Fruit fly (Drosophila melanogaster) whole organism, prepupa: ENCODE measurements around the gene CG13992.

Source experiments
- CG16779 ChIP-seq: fragments of 200-800 bp; sonication (Bioruptor generic); optimal IDR thresholded peaks from 3 replicates; lab custom pipeline; 2017; ENCODE audit warnings: missing biosample characterization, mild to moderate bottlenecking, missing genetic modification characterization
- achi ChIP-seq: fragments of 200-800 bp; sonication (Bioruptor generic); optimal IDR thresholded peaks from 3 replicates; lab custom pipeline; 2016; ENCODE audit warnings: missing biosample characterization, missing genetic modification characterization
- net ChIP-seq: fragments of 200-800 bp; sonication (Bioruptor generic); optimal IDR thresholded peaks from 3 replicates; lab custom pipeline; 2016; ENCODE audit warnings: missing biosample characterization, missing genetic modification characterization
- ss ChIP-seq, 2 experiments: fragments of 200-800 bp; sonication (Bioruptor generic); optimal IDR thresholded peaks; 2 replicates in 1 of 2; 3 replicates in 1 of 2; lab custom pipeline; 2017 to 2018; ENCODE audit warnings: mild to moderate bottlenecking in 2 of 2, missing biosample characterization in 2 of 2, missing genetic modification characterization in 2 of 2, moderate library complexity in 1 of 2

DNA sequence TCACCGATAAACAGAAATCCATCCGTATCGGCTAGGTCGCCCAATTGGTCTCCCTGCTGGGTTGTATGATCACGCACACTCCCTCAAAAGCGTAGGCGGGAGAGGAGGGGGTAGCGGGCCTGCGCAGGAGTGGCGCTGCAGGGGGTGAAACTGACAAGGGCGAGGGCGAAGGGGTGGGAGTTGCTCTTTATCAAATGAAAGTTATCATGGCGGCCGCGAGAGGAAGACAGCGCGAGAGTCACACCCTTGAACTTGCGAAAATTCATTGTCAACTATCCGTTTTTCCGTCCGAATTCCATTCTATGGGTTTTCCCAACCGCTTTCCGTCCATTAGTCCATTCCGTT, 11.5 kb upstream of the CG13992 start:
- TF ChIP-seq ss (GFP tag; optimal IDR thresholded peaks at IDR 0.05; lab: Kevin White, UChicago), result no peak
- TF ChIP-seq CG16779, result no peak
- TF ChIP-seq achi, result no peak
- TF ChIP-seq net (GFP tag; lab: Kevin White, UChicago), result no peak
